Fruit fly (Drosophila melanogaster): ENCODE measurements around the gene CG33635.
A peak's percentile ranks its signal among the peaks of the same experiment; 100 is the strongest.

CG33635 gene

DNA sequence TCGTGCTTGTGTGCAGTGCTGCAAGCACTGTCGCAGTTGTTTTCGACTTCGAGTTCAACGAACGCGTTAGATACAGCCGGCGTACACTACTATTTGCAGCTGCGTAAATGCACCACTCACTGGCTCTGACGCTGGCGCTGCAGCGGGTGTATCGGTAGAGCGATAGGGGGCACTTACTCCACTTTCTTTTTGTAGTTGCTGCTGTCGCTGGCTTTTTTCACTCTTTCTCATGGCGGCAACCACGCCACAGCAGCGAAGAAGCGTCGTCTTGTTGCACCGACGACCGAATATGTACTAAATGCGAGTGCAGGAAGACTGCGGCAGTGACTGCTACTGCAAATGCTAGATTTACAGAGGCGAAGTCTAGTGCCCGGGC lies 37.0 kb downstream of the CG33635 start, which contains the start of gene CG4822 (continued):
- no peak for TF ChIP-seq CG6813 (GFP tag; optimal IDR thresholded peaks at IDR 0.05)
- no peak for TF ChIP-seq en (GFP tag; optimal IDR thresholded peaks at IDR 0.05)
- TF ChIP-seq Blimp-1 (GFP tag; optimal IDR thresholded peaks at IDR 0.05), result peak; percentile 32
- no peak for TF ChIP-seq CG16813 (GFP tag; IDR thresholded peaks at IDR 0.05; ENCODE audit: partially characterized antibody)
- no peak for TF ChIP-seq CG17361 (GFP tag; IDR thresholded peaks at IDR 0.05)
- TF ChIP-seq lilli (GFP tag; optimal IDR thresholded peaks at IDR 0.05), result no peak
- TF ChIP-seq CG8478 (optimal IDR thresholded peaks at IDR 0.05), result no peak
- TF ChIP-seq CG7963 (GFP tag; IDR thresholded peaks at IDR 0.05; ENCODE audit: partially characterized antibody), result no peak
- TF ChIP-seq nom (GFP tag; optimal IDR thresholded peaks at IDR 0.05), result peak; percentile 27
- TF ChIP-seq nerfin-2 (GFP tag; IDR thresholded peaks at IDR 0.05; ENCODE audit: partially characterized antibody), result no peak
- peak; percentile 16; the same call in 1 of the 3 replicates for TF ChIP-seq z (GFP tag; IDR thresholded peaks at IDR 0.05)
- TF ChIP-seq CG12744 (GFP tag; optimal IDR thresholded peaks at IDR 0.05), result no peak
- TF ChIP-seq CG1603 (tag; optimal IDR thresholded peaks at IDR 0.05), result no peak
- no peak for TF ChIP-seq Atf6 (GFP tag; IDR thresholded peaks at IDR 0.05)
- TF ChIP-seq ATbp (GFP tag; optimal IDR thresholded peaks at IDR 0.05), result peak; percentile 31
- TF ChIP-seq zfh1 (GFP tag; IDR thresholded peaks at IDR 0.05), result peak; percentile 30; the same call in 1 of the 3 replicates
- no peak for TF ChIP-seq gsb-n (tag; optimal IDR thresholded peaks at IDR 0.05)
- TF ChIP-seq CG1647 (GFP tag; optimal IDR thresholded peaks at IDR 0.05), result no peak
- no peak for TF ChIP-seq CG34376 (GFP tag; optimal IDR thresholded peaks at IDR 0.05)
- TF ChIP-seq Ada2b (GFP tag; IDR thresholded peaks at IDR 0.05), result no peak
- TF ChIP-seq CTCF (GFP tag; optimal IDR thresholded peaks at IDR 0.05), result peak; percentile 36
- no peak for TF ChIP-seq ERR (GFP tag; optimal IDR thresholded peaks at IDR 0.05)
- no peak for TF ChIP-seq sima (GFP tag; optimal IDR thresholded peaks at IDR 0.05)
- no peak for TF ChIP-seq schlank (tag; optimal IDR thresholded peaks at IDR 0.05)
- no peak for TF ChIP-seq hkb (optimal IDR thresholded peaks at IDR 0.05)
- no peak for TF ChIP-seq hkb (GFP tag; IDR thresholded peaks at IDR 0.05)
- no peak for TF ChIP-seq CG30403 (GFP tag; optimal IDR thresholded peaks at IDR 0.05)
- TF ChIP-seq Tbp (GFP tag; optimal IDR thresholded peaks at IDR 0.05), result no peak
- TF ChIP-seq CG15479 (GFP tag; optimal IDR thresholded peaks at IDR 0.05), result no peak
- peak; percentile 32; the same call in 1 of the 2 replicates for TF ChIP-seq chm (GFP tag; IDR thresholded peaks at IDR 0.05)
- no peak for TF ChIP-seq disco-r (GFP tag; optimal IDR thresholded peaks at IDR 0.05)
- TF ChIP-seq CG15269 (tag; optimal IDR thresholded peaks at IDR 0.05), result no peak
- no peak for TF ChIP-seq zf30C (GFP tag; optimal IDR thresholded peaks at IDR 0.05)
- no peak for TF ChIP-seq CG3838 (GFP tag; optimal IDR thresholded peaks at IDR 0.05)
- TF ChIP-seq CG6175 (GFP tag; IDR thresholded peaks at IDR 0.05), result no peak
- no peak for TF ChIP-seq CG2116 (GFP tag; optimal IDR thresholded peaks at IDR 0.05)
- TF ChIP-seq Fer1 (GFP tag; optimal IDR thresholded peaks at IDR 0.05), result no peak
- TF ChIP-seq CG3065 (GFP tag; optimal IDR thresholded peaks at IDR 0.05), result no peak
- TF ChIP-seq ewg (GFP tag; optimal IDR thresholded peaks at IDR 0.05), result no peak
- TF ChIP-seq CG17328 (GFP tag; IDR thresholded peaks at IDR 0.05), result 0 out of 2 replicates have a peak, but pooled peaks have one; percentile 15
- TF ChIP-seq btn (GFP tag; optimal IDR thresholded peaks at IDR 0.05), result no peak
- no peak for TF ChIP-seq esg (GFP tag; conservative IDR thresholded peaks at IDR 0.05)
- no peak for TF ChIP-seq CG16863 (GFP tag; optimal IDR thresholded peaks at IDR 0.05)
- no peak for TF ChIP-seq unc-4 (GFP tag; IDR thresholded peaks at IDR 0.05; ENCODE audit: partially characterized antibody)
- no peak for TF ChIP-seq sens-2 (GFP tag; IDR thresholded peaks at IDR 0.05)
- no peak for TF ChIP-seq CG4404 (GFP tag; IDR thresholded peaks at IDR 0.05)
- TF ChIP-seq Sox100B (GFP tag; optimal IDR thresholded peaks at IDR 0.05), result no peak
- TF ChIP-seq CG9215 (GFP tag; IDR thresholded peaks at IDR 0.05), result no peak
- no peak for TF ChIP-seq CG17186 (GFP tag; optimal IDR thresholded peaks at IDR 0.05)
- no peak for TF ChIP-seq gem (tag; optimal IDR thresholded peaks at IDR 0.05)
- peak; percentile 22 for TF ChIP-seq CG15601 (tag; optimal IDR thresholded peaks at IDR 0.05)
- no peak for TF ChIP-seq cas (GFP tag; IDR thresholded peaks at IDR 0.05)
- TF ChIP-seq HLHmδ (GFP tag; optimal IDR thresholded peaks at IDR 0.05), result peak; percentile 38
